Worm (Caenorhabditis elegans) whole organism, L1 larva: ENCODE measurements around the gene che-7.

Experiments used
- aha-1 ChIP-seq: fragments of 150-350 bp; optimal IDR thresholded peaks from 2 replicates; lab custom pipeline; 2014; ENCODE audit warnings: missing biosample characterization, missing genetic modification characterization
- alr-1 ChIP-seq: fragments of 200-800 bp; sonication (Bioruptor generic); optimal IDR thresholded peaks from 2 replicates; lab custom pipeline; 2018; ENCODE audit warnings: borderline replicate concordance, mild to moderate bottlenecking, missing genetic modification characterization, missing compliant biosample characterization
- blmp-1 ChIP-seq: fragments of 150-350 bp; optimal IDR thresholded peaks from 2 replicates; lab custom pipeline; 2014; ENCODE audit warnings: missing biosample characterization, missing genetic modification characterization
- ceh-82 ChIP-seq, 3 experiments: fragments of 150-350 bp in 1 of 3; sonication (generic microtip) in 2 of 3; optimal IDR thresholded peaks; 2 replicates each; lab custom pipeline; 2014 to 2017; ENCODE audit warnings: missing biosample characterization in 3 of 3, missing genetic modification characterization in 3 of 3
- ces-1 ChIP-seq: fragments of 150-350 bp; optimal IDR thresholded peaks from 2 replicates; lab custom pipeline; 2014; ENCODE audit warnings: missing biosample characterization, missing genetic modification reagents, missing genetic modification characterization
- dpl-1 ChIP-seq, 3 experiments: fragments of 150-350 bp in 2 of 3; sonication (generic microtip) in 1 of 3; optimal IDR thresholded peaks; 2 replicates each; lab custom pipeline; 2014 to 2017; ENCODE audit warnings: missing biosample characterization in 3 of 3, missing genetic modification characterization in 3 of 3, missing genetic modification reagents in 3 of 3
- dsc-1 ChIP-seq: sonication (generic microtip); optimal IDR thresholded peaks from 2 replicates; lab custom pipeline; 2016; ENCODE audit warnings: mild to moderate bottlenecking, missing genetic modification characterization, missing compliant biosample characterization
- efl-1 ChIP-seq, 4 experiments: fragments of 150-350 bp; optimal IDR thresholded peaks in 3 of 4; peaks in 1 of 4; 1 replicate in 1 of 4; 2 replicates in 3 of 4; lab custom pipeline; 2014; ENCODE audit warnings: missing biosample characterization in 2 of 4, missing genetic modification characterization in 2 of 4, missing genetic modification reagents in 2 of 4
- egl-27 ChIP-seq, 2 experiments: fragments of 150-350 bp in 1 of 2; sonication (generic microtip); optimal IDR thresholded peaks; 3 replicates each; lab custom pipeline; 2017 to 2018; ENCODE audit warnings: missing biosample characterization in 2 of 2, missing genetic modification characterization in 2 of 2, missing genetic modification reagents in 2 of 2
- elt-3 ChIP-seq, 6 experiments: fragments of 150-350 bp in 1 of 6; sonication (generic microtip); optimal IDR thresholded peaks; 2 replicates each; lab custom pipeline; 2017 to 2018; ENCODE audit warnings: missing biosample characterization in 6 of 6, missing genetic modification characterization in 6 of 6, inconsistent platforms in 1 of 6
- fkh-10 ChIP-seq: sonication (generic microtip); optimal IDR thresholded peaks from 2 replicates; lab custom pipeline; 2017; ENCODE audit warnings: missing biosample characterization, missing genetic modification reagents, missing genetic modification characterization
- fkh-8 ChIP-seq: sonication (generic microtip); optimal IDR thresholded peaks from 2 replicates; lab custom pipeline; 2016; ENCODE audit warnings: mild to moderate bottlenecking, missing genetic modification characterization, missing compliant biosample characterization
- grh-1 ChIP-seq: fragments of 200-800 bp; sonication (Bioruptor generic); IDR thresholded peaks from 2 replicates; pipeline ENCODE4 v1.3.6; 2022; ENCODE audit warnings: missing genetic modification reagents, missing genetic modification characterization, missing compliant biosample characterization
- hlh-17 ChIP-seq: fragments of 200-800 bp; sonication (Bioruptor generic); optimal IDR thresholded peaks from 2 replicates; lab custom pipeline; 2018; ENCODE audit warnings: missing genetic modification characterization, mild to moderate bottlenecking, missing compliant biosample characterization, moderate library complexity, borderline replicate concordance
- hlh-4 ChIP-seq: sonication (generic microtip); optimal IDR thresholded peaks from 2 replicates; lab custom pipeline; 2016; ENCODE audit warnings: mild to moderate bottlenecking, missing genetic modification characterization, missing compliant biosample characterization
- isw-1 ChIP-seq: fragments of 200-800 bp; sonication (Bioruptor generic); IDR thresholded peaks from 2 replicates; pipeline ENCODE4 v1.3.6; 2022; ENCODE audit warnings: missing genetic modification characterization, missing compliant biosample characterization
- jun-1 ChIP-seq: fragments of 150-350 bp; optimal IDR thresholded peaks from 2 replicates; lab custom pipeline; 2014; ENCODE audit warnings: missing biosample characterization, missing genetic modification reagents, missing genetic modification characterization
- lin-14 ChIP-seq: fragments of 200-800 bp; sonication (Bioruptor generic); optimal IDR thresholded peaks from 2 replicates; lab custom pipeline; 2018; ENCODE audit warnings: mild to moderate bottlenecking, missing genetic modification characterization, moderate library complexity, missing compliant biosample characterization
- lin-15B ChIP-seq: fragments of 150-350 bp; sonication (generic microtip); optimal IDR thresholded peaks from 3 replicates; lab custom pipeline; 2014; ENCODE audit warnings: missing biosample characterization, missing genetic modification characterization
- lin-35 ChIP-seq, 2 experiments: fragments of 150-350 bp; optimal IDR thresholded peaks; 2 replicates each; lab custom pipeline; 2014; ENCODE audit warnings: missing biosample characterization in 2 of 2, missing genetic modification characterization in 2 of 2, missing genetic modification reagents in 2 of 2
- lin-39 ChIP-seq: fragments of 150-350 bp; optimal IDR thresholded peaks from 2 replicates; lab custom pipeline; 2014; ENCODE audit warnings: missing biosample characterization, missing genetic modification reagents, missing genetic modification characterization
- lsy-2 ChIP-seq, 2 experiments: fragments of 150-350 bp; optimal IDR thresholded peaks; 2 replicates each; lab custom pipeline; 2014; ENCODE audit warnings: missing biosample characterization in 2 of 2, missing genetic modification characterization in 2 of 2
- mab-9 ChIP-seq: fragments of 200-800 bp; sonication (Bioruptor generic); IDR thresholded peaks from 2 replicates; pipeline ENCODE4 v1.3.6; 2022; ENCODE audit warnings: missing genetic modification reagents, missing genetic modification characterization, missing compliant biosample characterization
- mep-1 ChIP-seq: fragments of 150-350 bp; optimal IDR thresholded peaks from 2 replicates; lab custom pipeline; 2014; ENCODE audit warnings: missing biosample characterization, missing genetic modification characterization
- nhr-11 ChIP-seq: fragments of 150-350 bp; optimal IDR thresholded peaks from 2 replicates; lab custom pipeline; 2014; ENCODE audit warnings: missing biosample characterization, missing genetic modification characterization
- nhr-20 ChIP-seq: sonication (generic microtip); optimal IDR thresholded peaks from 2 replicates; lab custom pipeline; 2016; ENCODE audit warnings: mild to moderate bottlenecking, missing genetic modification characterization, missing compliant biosample characterization
- nhr-28 ChIP-seq: fragments of 150-350 bp; optimal IDR thresholded peaks from 2 replicates; lab custom pipeline; 2014; ENCODE audit warnings: missing biosample characterization, missing genetic modification characterization
- nhr-47 ChIP-seq: sonication (generic microtip); optimal IDR thresholded peaks from 2 replicates; lab custom pipeline; 2016; ENCODE audit warnings: mild to moderate bottlenecking, missing genetic modification characterization, moderate library complexity, missing compliant biosample characterization
- nhr-71 ChIP-seq: sonication (generic microtip); optimal IDR thresholded peaks from 2 replicates; lab custom pipeline; 2016; ENCODE audit warnings: mild to moderate bottlenecking, missing genetic modification characterization, moderate library complexity, missing compliant biosample characterization
- nhr-77 ChIP-seq: fragments of 150-350 bp; optimal IDR thresholded peaks from 2 replicates; lab custom pipeline; 2014; ENCODE audit warnings: missing biosample characterization, missing genetic modification characterization
- nhr-84 ChIP-seq: sonication (generic microtip); optimal IDR thresholded peaks from 2 replicates; lab custom pipeline; 2017; ENCODE audit warnings: missing biosample characterization, missing genetic modification characterization
- nhr-90 ChIP-seq: sonication (generic microtip); optimal IDR thresholded peaks from 2 replicates; lab custom pipeline; 2016; ENCODE audit warnings: mild to moderate bottlenecking, missing genetic modification characterization, missing compliant biosample characterization; ENCODE audit not compliant: poor library complexity
- pag-3 ChIP-seq: sonication (generic microtip); optimal IDR thresholded peaks from 2 replicates; lab custom pipeline; 2017; ENCODE audit warnings: missing genetic modification characterization, mild to moderate bottlenecking, missing compliant biosample characterization, antibody characterized with exemption, borderline replicate concordance; ENCODE audit not compliant: insufficient read depth
- pqm-1 ChIP-seq: sonication (generic microtip); optimal IDR thresholded peaks from 3 replicates; lab custom pipeline; 2017; ENCODE audit warnings: missing biosample characterization, missing genetic modification characterization
- rnt-1 ChIP-seq: sonication (generic microtip); optimal IDR thresholded peaks from 2 replicates; lab custom pipeline; 2016; ENCODE audit warnings: mild to moderate bottlenecking, missing genetic modification characterization, moderate library complexity, missing compliant biosample characterization
- skn-1 ChIP-seq: fragments of 150-350 bp; optimal IDR thresholded peaks from 2 replicates; lab custom pipeline; 2014; ENCODE audit warnings: missing biosample characterization, missing genetic modification characterization
- unc-30 ChIP-seq: sonication (generic microtip); optimal IDR thresholded peaks from 2 replicates; lab custom pipeline; 2017; ENCODE audit warnings: missing biosample characterization, missing genetic modification characterization
- unc-62 ChIP-seq: fragments of 150-350 bp; optimal IDR thresholded peaks from 2 replicates; lab custom pipeline; 2014; ENCODE audit warnings: missing biosample characterization, missing genetic modification reagents, missing genetic modification characterization
- vab-15 ChIP-seq: sonication (generic microtip); optimal IDR thresholded peaks from 2 replicates; lab custom pipeline; 2017; ENCODE audit warnings: missing genotype, mild to moderate bottlenecking, missing genetic modification characterization, missing compliant biosample characterization
- xbp-1 ChIP-seq: sonication (generic microtip); optimal IDR thresholded peaks from 2 replicates; lab custom pipeline; 2016; ENCODE audit warnings: missing genetic modification characterization, missing compliant biosample characterization

Gene che-7

ce11 chrV:7983381-7984052, 14.5 kb upstream of the che-7 start, which contains the start of the genes natb-1 and abhd-12 (continued):
- TF ChIP-seq nhr-20 (tag; lab: Kevin White, UChicago) = peak; percentile 54
- TF ChIP-seq lin-35 (GFP tag; optimal IDR thresholded peaks at IDR 0.05; lab: Kevin White, UChicago) = peak; percentile 44 to 81
- TF ChIP-seq fkh-8 = no peak
- no peak for TF ChIP-seq hlh-4

DNA sequence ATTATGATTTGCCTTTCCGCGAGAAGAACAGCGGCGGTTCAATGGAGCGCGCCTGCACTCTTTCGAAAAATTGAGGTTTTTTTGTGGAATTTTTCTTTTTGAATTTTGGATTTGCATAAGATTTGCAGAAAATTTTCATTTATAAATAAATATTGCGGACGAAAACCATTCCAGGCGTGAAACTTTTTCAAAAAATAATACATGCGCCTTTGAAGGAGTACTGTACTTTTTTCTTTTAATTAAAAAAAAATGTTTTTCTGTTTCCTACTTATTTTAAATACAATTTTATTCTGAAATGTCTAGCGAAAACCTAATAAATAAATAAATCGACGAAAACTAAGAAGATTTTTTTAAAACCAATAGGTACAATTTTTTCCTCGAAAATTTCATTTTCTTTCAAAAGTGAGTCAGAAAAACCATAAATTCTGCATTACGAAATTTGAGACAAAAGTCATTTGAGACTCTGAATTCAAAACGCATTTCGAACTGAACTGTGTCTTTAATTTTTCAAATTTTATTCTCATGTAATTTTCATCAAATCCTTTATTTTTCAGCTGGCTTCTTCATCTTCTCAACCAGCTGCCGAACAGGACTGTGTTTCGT, 12.1 kb upstream of the che-7 start, which contains the start of gene F26D11.1:
TSS of gene F26D11.1 (plus strand) at position 553 of the 603 bp plus-strand sequence.
- TF ChIP-seq lin-15B (tag; lab: Kevin White, UChicago) (no peak), dpl-1 (GFP tag; optimal IDR thresholded peaks at IDR 0.05; lab: Kevin White, UChicago) (peak in 1 of 3 experiments; percentile 3), elt-3 (tag; optimal IDR thresholded peaks at IDR 0.05; lab: Kevin White, UChicago) (peak in 1 of 6 experiments; percentile 16), lin-35 (GFP tag; optimal IDR thresholded peaks at IDR 0.05; lab: Kevin White, UChicago) (peak in 1 of 2 experiments; percentile 8)

ce11 chrV:7980370-7980987, 11.5 kb upstream of the che-7 start:
- TF ChIP-seq ces-1 (no peak), dsc-1 (tag; lab: Kevin White, UChicago) (peak; percentile 26), ceh-82 (tag; optimal IDR thresholded peaks at IDR 0.05; lab: Kevin White, UChicago) (peak in 1 of 3 experiments; percentile 7), lin-39 (tag; lab: Kevin White, UChicago) (no peak), alr-1 (tag; lab: Kevin White, UChicago) (no peak), elt-3 (tag; optimal IDR thresholded peaks at IDR 0.05; lab: Kevin White, UChicago) (no peak), pqm-1 (tag; lab: Kevin White, UChicago) (no peak), egl-27 (tag; optimal IDR thresholded peaks at IDR 0.05; lab: Kevin White, UChicago) (peak in 1 of 2 experiments; percentile 2), nhr-77 (no peak), nhr-84 (tag; lab: Kevin White, UChicago) (no peak), isw-1 (GFP tag; lab: Robert Waterston, UW) (no peak), mep-1 (tag; lab: Kevin White, UChicago) (peak; percentile 32), blmp-1 (tag; lab: Kevin White, UChicago) (peak; percentile 46), vab-15 (no peak), efl-1 (optimal IDR thresholded peaks at IDR 0.05; lab: Kevin White, UChicago) (no peak), efl-1 (GFP tag; optimal IDR thresholded peaks at IDR 0.05 in 1 of 2; lab: Kevin White, UChicago) (peak in 1 of 2 experiments; percentile 48), lin-35 (GFP tag; optimal IDR thresholded peaks at IDR 0.05; lab: Kevin White, UChicago) (no peak), pag-3 (tag; lab: Kevin White, UChicago) (no peak), nhr-90 (tag; lab: Kevin White, UChicago) (no peak), hlh-17 (GFP tag; lab: Kevin White, UChicago) (no peak), skn-1 (tag; lab: Kevin White, UChicago) (peak; percentile 18), nhr-47 (tag; lab: Kevin White, UChicago) (peak; percentile 4), xbp-1 (no peak), lsy-2 (tag; optimal IDR thresholded peaks at IDR 0.05; lab: Kevin White, UChicago) (peak; percentile 18 to 42), nhr-28 (tag; lab: Kevin White, UChicago) (no peak), nhr-11 (tag; lab: Kevin White, UChicago) (no peak), unc-62 (GFP tag; lab: Kevin White, UChicago) (no peak), dpl-1 (GFP tag; optimal IDR thresholded peaks at IDR 0.05; lab: Kevin White, UChicago) (peak in 1 of 3 experiments; percentile 1), grh-1 (GFP tag; lab: Robert Waterston, UW) (no peak), aha-1 (tag; lab: Kevin White, UChicago) (no peak), nhr-20 (tag; lab: Kevin White, UChicago) (no peak), fkh-10 (GFP tag; lab: Kevin White, UChicago) (peak; percentile 65), mab-9 (GFP tag; lab: Robert Waterston, UW) (no peak), lin-14 (GFP tag; lab: Kevin White, UChicago) (peak; percentile 89), rnt-1 (tag; lab: Kevin White, UChicago) (peak; percentile 8), nhr-71 (tag; lab: Kevin White, UChicago) (peak; percentile 24), jun-1 (tag; lab: Kevin White, UChicago) (no peak), unc-30 (tag; lab: Kevin White, UChicago) (no peak), fkh-8 (peak; percentile 10)
